Fruit fly (Drosophila melanogaster): ENCODE measurements around the gene ScsbetaA.

Gene ScsbetaA

dm6 chr3R:8944866-8945265 is 6.3 kb downstream of the ScsbetaA start, which contains the start of gene CG11964 (continued):
- TF ChIP-seq Xbp1 (GFP tag; optimal IDR thresholded peaks at IDR 0.05) = peak; percentile 69
- TF ChIP-seq NK7.1 (GFP tag; optimal IDR thresholded peaks at IDR 0.05) = no peak
- TF ChIP-seq twi (tag; optimal IDR thresholded peaks at IDR 0.05) = peak; percentile 25
- TF ChIP-seq z (GFP tag; IDR thresholded peaks at IDR 0.05) = no peak
- TF ChIP-seq B-H2 (GFP tag; optimal IDR thresholded peaks at IDR 0.05) = peak; percentile 63
- TF ChIP-seq CG2678 (tag; optimal IDR thresholded peaks at IDR 0.05) = peak; percentile 56
- no peak for TF ChIP-seq TFAM (GFP tag; optimal IDR thresholded peaks at IDR 0.05)
- TF ChIP-seq CG8765 (GFP tag; IDR thresholded peaks at IDR 0.05) = 0 out of 2 replicates have a peak, but pooled peaks have one; percentile 7
- no peak for TF ChIP-seq CG4424 (GFP tag; optimal IDR thresholded peaks at IDR 0.05)
- TF ChIP-seq YL-1 (GFP tag; optimal IDR thresholded peaks at IDR 0.05) = peak; percentile 55
- peak; percentile 52; the same call in 1 of the 2 replicates for TF ChIP-seq ssp (GFP tag; IDR thresholded peaks at IDR 0.05)
- no peak for TF ChIP-seq en (GFP tag; optimal IDR thresholded peaks at IDR 0.05)
- no peak for TF ChIP-seq yki (optimal IDR thresholded peaks at IDR 0.05)
- peak; percentile 70 for TF ChIP-seq Dip3 (GFP tag; optimal IDR thresholded peaks at IDR 0.05)
- peak; percentile 11 for TF ChIP-seq CG15696 (tag; optimal IDR thresholded peaks at IDR 0.05)
- TF ChIP-seq Dfd (GFP tag; optimal IDR thresholded peaks at IDR 0.05) = no peak
- peak; percentile 95 for TF ChIP-seq pzg (GFP tag; optimal IDR thresholded peaks at IDR 0.05)
- no peak for TF ChIP-seq CG11560 (tag; IDR thresholded peaks at IDR 0.05)
- no peak for TF ChIP-seq br (optimal IDR thresholded peaks at IDR 0.05)
- peak; percentile 43 for TF ChIP-seq CG12942 (GFP tag; optimal IDR thresholded peaks at IDR 0.05)
- TF ChIP-seq CG10654 (GFP tag; optimal IDR thresholded peaks at IDR 0.05) = peak; percentile 38
- peak; percentile 65 for TF ChIP-seq Dad (GFP tag; optimal IDR thresholded peaks at IDR 0.05)
- peak; percentile 62 for TF ChIP-seq CG2116 (GFP tag; optimal IDR thresholded peaks at IDR 0.05)
- no peak for TF ChIP-seq CG16815 (GFP tag; optimal IDR thresholded peaks at IDR 0.05)
- TF ChIP-seq Hmr (GFP tag; optimal IDR thresholded peaks at IDR 0.05) = peak; percentile 75
- TF ChIP-seq CG13287 (GFP tag; IDR thresholded peaks at IDR 0.05; ENCODE audit: partially characterized antibody) = peak; percentile 100
- no peak for TF ChIP-seq gsb (GFP tag; IDR thresholded peaks at IDR 0.05)
- peak; percentile 55 for TF ChIP-seq wdn (GFP tag; IDR thresholded peaks at IDR 0.05)
- TF ChIP-seq sna (GFP tag; IDR thresholded peaks at IDR 0.05; ENCODE audit: partially characterized antibody) = peak; percentile 98
- TF ChIP-seq CG4854 (GFP tag; optimal IDR thresholded peaks at IDR 0.05) = peak; percentile 35
- TF ChIP-seq CG11695 (GFP tag; IDR thresholded peaks at IDR 0.05) = no peak
- no peak for TF ChIP-seq gt (GFP tag; IDR thresholded peaks at IDR 0.05)
- TF ChIP-seq CG9817 (tag; optimal IDR thresholded peaks at IDR 0.05) = peak; percentile 46
- no peak for TF ChIP-seq ara (GFP tag; IDR thresholded peaks at IDR 0.05)
- TF ChIP-seq klu (GFP tag; IDR thresholded peaks at IDR 0.05) = peak; percentile 33; the same call in 1 of the 2 replicates
- peak; percentile 54 for TF ChIP-seq chn (GFP tag; optimal IDR thresholded peaks at IDR 0.05)
- TF ChIP-seq CG9215 (GFP tag; IDR thresholded peaks at IDR 0.05) = peak; percentile 43
- peak; percentile 78 for TF ChIP-seq Lhr (GFP tag; optimal IDR thresholded peaks at IDR 0.05)
- TF ChIP-seq Deaf1 (tag; optimal IDR thresholded peaks at IDR 0.05) = peak; percentile 16
- TF ChIP-seq CG15269 (tag; optimal IDR thresholded peaks at IDR 0.05) = peak; percentile 45
- peak; percentile 62 for TF ChIP-seq CG12155 (GFP tag; optimal IDR thresholded peaks at IDR 0.05)
- TF ChIP-seq ro (GFP tag; IDR thresholded peaks at IDR 0.05) = no peak
- peak; percentile 69 for TF ChIP-seq CG12769 (tag; optimal IDR thresholded peaks at IDR 0.05)
- TF ChIP-seq CG31388 (GFP tag; optimal IDR thresholded peaks at IDR 0.05) = no peak
- no peak for TF ChIP-seq dmrt99B (tag; optimal IDR thresholded peaks at IDR 0.05)
- peak; percentile 41 for TF ChIP-seq bigmax (GFP tag; optimal IDR thresholded peaks at IDR 0.05)
- TF ChIP-seq CG14441 (GFP tag; IDR thresholded peaks at IDR 0.05) = no peak
- peak; percentile 44 for TF ChIP-seq gsb-n (tag; optimal IDR thresholded peaks at IDR 0.05)
- peak; percentile 86 for TF ChIP-seq Dbx (GFP tag; IDR thresholded peaks at IDR 0.05)
- TF ChIP-seq CG11504 (tag; optimal IDR thresholded peaks at IDR 0.05) = peak; percentile 78
- TF ChIP-seq Sin3A (optimal IDR thresholded peaks at IDR 0.05) = peak; percentile 53
- no peak for TF ChIP-seq NC2α (GFP tag; optimal IDR thresholded peaks at IDR 0.05)
- TF ChIP-seq CG1024 (GFP tag; IDR thresholded peaks at IDR 0.05) = no peak
